Worm (Caenorhabditis elegans): ENCODE results near the gene mec-15.

- no peak for TF ChIP-seq ama-1 (optimal IDR thresholded peaks at IDR 0.05)
- no peak for TF ChIP-seq sdc-2 (tag; optimal IDR thresholded peaks at IDR 0.05)
- TF ChIP-seq ceh-19 (GFP tag; optimal IDR thresholded peaks at IDR 0.05) = no peak
- no peak for TF ChIP-seq pqm-1 (tag; optimal IDR thresholded peaks at IDR 0.05)
- TF ChIP-seq ceh-30 (tag; optimal IDR thresholded peaks at IDR 0.05) = no peak
Observed at ce11 chrII:10194605-10195004, 44.9 kb downstream of the mec-15 start, which contains the start of gene srb-6.

Measured in whole organism, late embryonic.